Worm (Caenorhabditis elegans): ENCODE measurements around the gene K09E9.3.

The K09E9.3 gene

DNA sequence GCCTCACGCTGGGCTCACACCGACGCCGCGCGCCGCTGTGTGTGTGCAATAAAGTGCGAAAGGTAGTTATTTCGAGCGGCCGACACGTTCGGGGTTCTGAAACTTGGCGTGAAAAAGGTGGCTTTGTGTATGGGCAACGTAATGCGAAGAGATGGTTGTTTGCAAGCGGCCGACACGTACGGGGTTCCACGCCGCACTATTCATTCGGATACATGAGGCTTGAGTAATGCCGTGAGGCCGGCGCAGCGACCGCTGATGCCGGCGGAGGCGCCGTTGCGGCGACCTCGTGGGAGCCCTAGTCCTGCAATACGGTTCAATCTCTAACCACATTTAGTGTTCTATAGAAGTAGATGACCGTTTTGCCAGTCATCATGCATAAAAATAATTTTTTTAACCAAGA, 19.6 kb downstream of the K09E9.3 start:
- TF ChIP-seq nhr-77 (tag; optimal IDR thresholded peaks at IDR 0.05) (no peak), nhr-67 (tag; optimal IDR thresholded peaks at IDR 0.05) (no peak), ceh-9 (tag; optimal IDR thresholded peaks at IDR 0.05) (no peak), unc-62 (GFP tag; optimal IDR thresholded peaks at IDR 0.05) (no peak), nhr-28 (tag; optimal IDR thresholded peaks at IDR 0.05) (no peak), ZK546.5 (tag; optimal IDR thresholded peaks at IDR 0.05) (no peak)

DNA sequence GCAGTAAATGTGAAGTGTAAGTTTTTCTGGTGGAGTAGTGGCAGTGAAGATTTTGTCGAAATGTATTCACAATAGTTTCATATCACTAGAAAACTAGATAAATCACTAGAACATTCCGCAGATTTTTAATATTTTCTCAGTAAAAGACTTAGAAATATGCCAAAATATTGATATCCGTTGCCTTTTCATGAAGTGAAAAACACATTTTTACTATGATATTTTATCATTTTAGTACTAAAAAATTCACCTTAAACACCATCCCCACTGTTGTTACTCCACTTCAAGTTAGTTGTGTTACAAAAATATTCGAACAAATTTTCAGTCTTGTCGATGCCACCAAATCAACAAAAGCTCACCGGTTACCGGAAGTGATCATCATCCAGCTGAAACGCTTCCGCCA, 20.2 kb downstream of the K09E9.3 start:
- TF ChIP-seq ztf-11 (tag; optimal IDR thresholded peaks at IDR 0.05) (no peak), R02D3.7 (tag; optimal IDR thresholded peaks at IDR 0.05) (no peak), nhr-43 (tag; optimal IDR thresholded peaks at IDR 0.05; ENCODE audit: poor library complexity, severe bottlenecking) (no peak), fkh-2 (tag; optimal IDR thresholded peaks at IDR 0.05) (no peak), ceh-9 (tag; optimal IDR thresholded peaks at IDR 0.05) (no peak), ceh-82 (tag; optimal IDR thresholded peaks at IDR 0.05) (no peak), unc-62 (GFP tag; optimal IDR thresholded peaks at IDR 0.05) (no peak), nhr-11 (tag; optimal IDR thresholded peaks at IDR 0.05) (no peak), eor-1 (tag; optimal IDR thresholded peaks at IDR 0.05) (no peak), unc-39 (tag; optimal IDR thresholded peaks at IDR 0.05) (no peak), sea-2 (GFP tag; optimal IDR thresholded peaks at IDR 0.05) (no peak), nhr-77 (tag; optimal IDR thresholded peaks at IDR 0.05) (no peak), nhr-12 (tag; optimal IDR thresholded peaks at IDR 0.05) (no peak), pha-4 (tag; optimal IDR thresholded peaks at IDR 0.05) (no peak), egl-27 (tag; optimal IDR thresholded peaks at IDR 0.05) (no peak), fkh-10 (GFP tag; optimal IDR thresholded peaks at IDR 0.05) (no peak), elt-1 (tag; optimal IDR thresholded peaks at IDR 0.05) (no peak), mdl-1 (tag; optimal IDR thresholded peaks at IDR 0.05) (no peak)

DNA sequence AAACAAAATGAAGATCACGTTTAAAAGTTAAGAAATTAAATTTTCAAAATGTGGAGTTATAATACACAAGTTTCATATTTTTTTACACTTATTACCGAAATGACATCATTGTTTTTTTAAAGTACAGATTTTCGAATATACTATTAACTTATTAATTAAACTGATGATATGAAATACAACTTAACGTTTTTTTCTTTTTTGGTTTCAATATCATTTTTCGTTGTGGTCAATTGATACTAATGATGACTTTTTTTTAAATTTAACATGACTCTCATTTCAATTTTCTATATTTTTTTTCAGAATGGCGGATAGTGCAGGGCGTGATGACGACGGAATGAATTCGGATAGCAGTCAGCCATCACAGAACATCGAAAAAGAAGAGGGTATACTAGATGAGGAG, 22.5 kb downstream of the K09E9.3 start, which contains the start of gene usp-33:
Gene usp-33, plus strand, starts transcription at position 301 of the 400 bp plus-strand sequence.
- TF ChIP-seq egl-5 (tag; optimal IDR thresholded peaks at IDR 0.05) (no peak), lsy-12 (tag; optimal IDR thresholded peaks at IDR 0.05) (no peak), ceh-16 (tag; optimal IDR thresholded peaks at IDR 0.05) (no peak), sea-2 (GFP tag; optimal IDR thresholded peaks at IDR 0.05) (no peak), nhr-11 (tag; optimal IDR thresholded peaks at IDR 0.05) (no peak), skn-1 (tag; optimal IDR thresholded peaks at IDR 0.05) (no peak), daf-12 (tag; optimal IDR thresholded peaks at IDR 0.05) (no peak), ZK546.5 (tag; optimal IDR thresholded peaks at IDR 0.05) (no peak), unc-62 (GFP tag; optimal IDR thresholded peaks at IDR 0.05) (no peak), nhr-23 (tag; optimal IDR thresholded peaks at IDR 0.05) (no peak), jun-1 (tag; optimal IDR thresholded peaks at IDR 0.05) (no peak), hmg-11 (tag; optimal IDR thresholded peaks at IDR 0.05) (no peak), elt-1 (tag; optimal IDR thresholded peaks at IDR 0.05) (no peak), nhr-28 (tag; optimal IDR thresholded peaks at IDR 0.05) (no peak), nhr-77 (tag; optimal IDR thresholded peaks at IDR 0.05) (no peak), ceh-82 (tag; optimal IDR thresholded peaks at IDR 0.05) (no peak), egl-27 (tag; optimal IDR thresholded peaks at IDR 0.05) (no peak)

DNA sequence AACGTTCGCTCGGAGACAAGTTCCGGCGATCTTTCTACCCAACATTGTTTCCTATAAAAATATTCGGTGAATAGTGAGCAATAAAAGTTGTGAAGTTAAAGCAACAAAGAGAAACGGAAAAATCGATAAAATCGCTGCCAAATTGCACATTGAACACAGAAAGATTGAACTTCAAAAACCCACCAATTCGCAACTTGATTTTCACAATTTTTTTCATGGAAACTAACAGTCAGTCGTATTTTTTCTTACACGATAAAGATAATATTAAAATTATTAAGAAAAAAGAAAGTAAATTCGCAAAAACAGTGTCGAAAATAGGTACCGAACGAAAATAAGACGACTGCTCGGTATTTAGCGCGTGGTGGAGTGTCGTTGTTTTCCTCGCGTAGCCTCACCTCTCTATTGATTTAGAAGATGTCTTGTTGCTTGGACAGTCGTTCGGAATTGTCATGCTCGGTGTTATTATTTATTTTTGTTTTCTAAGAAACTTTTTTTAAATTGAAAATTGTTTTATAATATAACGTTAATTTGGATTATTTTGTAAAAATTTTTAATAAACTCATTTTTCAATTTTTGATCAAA, 23.2 kb downstream of the K09E9.3 start, which contains the start of gene gas-1:
Gene gas-1, minus strand, starts transcription at position 51 of the 582 bp plus-strand sequence.
- TF ChIP-seq ZK546.5 (tag; optimal IDR thresholded peaks at IDR 0.05) (no peak), tbx-2 (tag; optimal IDR thresholded peaks at IDR 0.05) (no peak), egl-27 (tag; optimal IDR thresholded peaks at IDR 0.05) (no peak), nfya-1 (tag; optimal IDR thresholded peaks at IDR 0.05; ENCODE audit: insufficient read depth) (peak; percentile 42), ztf-11 (tag; optimal IDR thresholded peaks at IDR 0.05) (no peak), elt-2 (tag; optimal IDR thresholded peaks at IDR 0.05) (no peak), ceh-9 (tag; optimal IDR thresholded peaks at IDR 0.05) (no peak), hmg-11 (tag; optimal IDR thresholded peaks at IDR 0.05) (peak; percentile 28), jun-1 (tag; optimal IDR thresholded peaks at IDR 0.05) (no peak), fos-1 (tag; optimal IDR thresholded peaks at IDR 0.05) (no peak), lsy-12 (tag; optimal IDR thresholded peaks at IDR 0.05) (no peak), nhr-67 (tag; optimal IDR thresholded peaks at IDR 0.05) (no peak), pha-4 (tag; optimal IDR thresholded peaks at IDR 0.05) (peak; percentile 74), egl-5 (tag; optimal IDR thresholded peaks at IDR 0.05) (no peak), nhr-25 (tag; optimal IDR thresholded peaks at IDR 0.05) (peak; percentile 9), mml-1 (tag; optimal IDR thresholded peaks at IDR 0.05) (no peak)

All from whole organism, L3 larva.